Worm (Caenorhabditis elegans) whole organism, late embryonic: ENCODE data around the gene F47B8.14.

Experiments used
- F13H6.1 ChIP-seq: sonication (generic microtip); optimal IDR thresholded peaks from 2 replicates; lab custom pipeline; 2016; ENCODE audit warnings: missing genetic modification characterization, missing compliant biosample characterization
- Y22D7AL.16 ChIP-seq: sonication (generic microtip); optimal IDR thresholded peaks from 2 replicates; lab custom pipeline; 2016; ENCODE audit warnings: missing genetic modification characterization, missing compliant biosample characterization
- ahr-1 ChIP-seq: sonication (generic microtip); optimal IDR thresholded peaks from 2 replicates; lab custom pipeline; 2016; ENCODE audit warnings: missing genetic modification characterization, missing compliant biosample characterization
- ceh-14 ChIP-seq: sonication (generic microtip); optimal IDR thresholded peaks from 2 replicates; lab custom pipeline; 2016; ENCODE audit warnings: missing genotype, missing genetic modification characterization, missing compliant biosample characterization
- ceh-19 ChIP-seq: fragments of 200-800 bp; sonication (Bioruptor generic); optimal IDR thresholded peaks from 2 replicates; lab custom pipeline; 2018; ENCODE audit warnings: mild to moderate bottlenecking, missing genetic modification characterization, missing compliant biosample characterization
- ceh-24 ChIP-seq: sonication (generic microtip); optimal IDR thresholded peaks from 2 replicates; lab custom pipeline; 2016; ENCODE audit warnings: mild to moderate bottlenecking, missing genetic modification characterization, missing compliant biosample characterization
- ceh-45 ChIP-seq: fragments of 200-800 bp; sonication (Bioruptor generic); IDR thresholded peaks from 2 replicates; pipeline ENCODE4 v1.3.6; 2022; ENCODE audit warnings: missing genetic modification reagents, missing genetic modification characterization, missing compliant biosample characterization
- dmd-4 ChIP-seq: sonication (generic microtip); optimal IDR thresholded peaks from 2 replicates; lab custom pipeline; 2016; ENCODE audit warnings: borderline replicate concordance, missing genetic modification characterization, missing compliant biosample characterization
- dve-1 ChIP-seq: sonication (generic microtip); optimal IDR thresholded peaks from 2 replicates; lab custom pipeline; 2017; ENCODE audit warnings: antibody characterized with exemption, mild to moderate bottlenecking, missing genetic modification characterization, missing compliant biosample characterization
- ets-4 ChIP-seq: sonication (generic microtip); optimal IDR thresholded peaks from 2 replicates; lab custom pipeline; 2016; ENCODE audit warnings: missing genetic modification characterization, missing compliant biosample characterization
- eyg-1 ChIP-seq: sonication (generic microtip); optimal IDR thresholded peaks from 2 replicates; lab custom pipeline; 2016; ENCODE audit warnings: missing genotype, missing genetic modification characterization, missing compliant biosample characterization
- gmeb-2 ChIP-seq: sonication (generic microtip); optimal IDR thresholded peaks from 2 replicates; lab custom pipeline; 2016; ENCODE audit warnings: missing genetic modification characterization, inconsistent platforms, missing compliant biosample characterization
- hlh-13 ChIP-seq: fragments of 200-800 bp; sonication (Bioruptor generic); optimal IDR thresholded peaks from 2 replicates; lab custom pipeline; 2018; ENCODE audit warnings: mild to moderate bottlenecking, missing genetic modification characterization, missing compliant biosample characterization
- hlh-6 ChIP-seq: sonication (generic microtip); optimal IDR thresholded peaks from 2 replicates; lab custom pipeline; 2016; ENCODE audit warnings: missing genotype, missing genetic modification characterization, missing compliant biosample characterization
- hlh-8 ChIP-seq: sonication (generic microtip); optimal IDR thresholded peaks from 2 replicates; lab custom pipeline; 2016; ENCODE audit warnings: missing genotype, missing genetic modification characterization, missing compliant biosample characterization
- lim-6 ChIP-seq: sonication (generic microtip); optimal IDR thresholded peaks from 2 replicates; lab custom pipeline; 2016; ENCODE audit warnings: missing genetic modification characterization, missing compliant biosample characterization
- mec-3 ChIP-seq: sonication (generic microtip); optimal IDR thresholded peaks from 2 replicates; lab custom pipeline; 2016; ENCODE audit warnings: borderline replicate concordance, missing genetic modification characterization, missing compliant biosample characterization
- nhr-232 ChIP-seq: sonication (generic microtip); optimal IDR thresholded peaks from 2 replicates; lab custom pipeline; 2016; ENCODE audit warnings: missing genetic modification characterization, missing compliant biosample characterization
- npax-4 ChIP-seq: sonication (generic microtip); optimal IDR thresholded peaks from 2 replicates; lab custom pipeline; 2016; ENCODE audit warnings: missing genetic modification characterization, missing compliant biosample characterization
- pat-9 ChIP-seq: fragments of 200-800 bp; sonication (Bioruptor generic); optimal IDR thresholded peaks from 2 replicates; lab custom pipeline; 2018; ENCODE audit warnings: mild to moderate bottlenecking, missing genetic modification characterization, moderate library complexity, missing compliant biosample characterization
- pha-4 ChIP-seq: fragments of 150-350 bp; optimal IDR thresholded peaks from 2 replicates; lab custom pipeline; 2018; ENCODE audit warnings: missing biosample characterization, missing genetic modification reagents, missing genetic modification characterization
- pqm-1 ChIP-seq: sonication (generic microtip); optimal IDR thresholded peaks from 2 replicates; lab custom pipeline; 2016; ENCODE audit warnings: missing genetic modification characterization, missing compliant biosample characterization
- pros-1 ChIP-seq: fragments of 150-350 bp; optimal IDR thresholded peaks from 2 replicates; lab custom pipeline; 2014; ENCODE audit warnings: missing biosample characterization, missing genetic modification reagents, missing genetic modification characterization
- rnt-1 ChIP-seq: sonication (generic microtip); optimal IDR thresholded peaks from 2 replicates; lab custom pipeline; 2016; ENCODE audit warnings: missing genetic modification characterization, missing compliant biosample characterization
- tbx-2 ChIP-seq: sonication (generic microtip); optimal IDR thresholded peaks from 2 replicates; lab custom pipeline; 2016; ENCODE audit warnings: missing genetic modification characterization, missing compliant biosample characterization
- zip-5 ChIP-seq: sonication (generic microtip); optimal IDR thresholded peaks from 2 replicates; lab custom pipeline; 2016; ENCODE audit warnings: missing genetic modification characterization, missing compliant biosample characterization

F47B8.14 gene

DNA sequence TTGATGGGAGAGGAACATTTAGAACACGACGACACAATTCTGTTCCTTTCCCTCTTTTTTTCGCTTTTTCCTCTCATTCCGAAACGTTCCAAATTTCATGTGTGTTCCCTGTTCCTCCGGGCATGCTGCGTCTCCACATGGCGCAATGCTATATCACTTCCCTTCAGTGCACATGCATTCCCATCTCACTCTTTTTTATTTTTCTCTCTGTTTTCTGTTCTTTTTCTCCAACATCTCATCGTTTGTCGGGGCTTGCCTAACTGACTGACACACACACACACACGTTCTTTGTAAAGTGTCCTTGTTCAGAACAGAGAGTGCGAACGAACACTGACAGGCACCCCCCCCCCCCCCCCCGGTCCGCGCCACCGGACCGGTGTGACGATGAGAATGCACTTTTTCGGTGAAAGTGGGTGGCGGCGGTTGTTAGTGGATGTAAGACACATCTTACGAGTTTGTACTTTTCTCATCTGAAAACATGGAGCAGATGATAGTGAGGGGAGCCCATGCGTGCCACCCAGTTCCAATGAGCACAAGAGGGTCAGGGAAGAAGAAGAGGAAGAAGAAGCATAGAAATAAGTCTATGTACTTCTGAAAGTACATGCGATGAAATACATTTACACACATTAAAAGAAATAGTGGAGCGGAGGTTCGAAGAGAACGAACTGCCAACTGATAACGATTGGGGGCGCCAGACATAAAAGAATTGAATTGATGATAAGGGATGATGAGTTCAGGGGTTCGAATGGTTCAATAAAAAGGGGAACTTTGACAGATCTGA is 48.1 kb downstream of the F47B8.14 start:
- TF ChIP-seq hlh-13 (GFP tag; lab: Kevin White, UChicago) (no peak), hlh-6 (tag; lab: Kevin White, UChicago) (no peak), pha-4 (tag; lab: Kevin White, UChicago) (no peak), ahr-1 (tag; lab: Kevin White, UChicago) (no peak), npax-4 (tag; lab: Kevin White, UChicago) (no peak), hlh-8 (tag; lab: Kevin White, UChicago) (no peak), ceh-45 (GFP tag; lab: Robert Waterston, UW) (no peak), dve-1 (tag; lab: Kevin White, UChicago) (no peak), mec-3 (tag; lab: Kevin White, UChicago) (no peak)

DNA sequence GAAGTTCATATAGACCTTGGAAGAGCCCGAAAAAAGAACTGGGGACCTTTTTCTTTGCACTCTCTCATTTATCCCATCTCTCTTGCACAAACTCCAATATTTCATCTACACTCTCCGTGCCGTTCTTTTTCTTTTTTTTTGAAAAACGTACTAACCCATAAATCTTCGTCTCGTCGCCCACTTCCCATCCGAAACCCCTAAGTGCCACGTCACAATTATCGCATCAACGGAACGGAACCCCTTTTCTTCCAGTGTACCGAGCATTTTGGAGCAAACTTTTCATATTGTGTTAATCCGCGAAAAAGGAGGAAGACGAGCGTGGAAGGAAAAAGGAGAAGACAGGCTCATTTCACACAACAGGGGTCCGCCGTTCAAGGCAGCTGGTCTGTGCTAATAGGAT is 49.1 kb downstream of the F47B8.14 start:
- no peak for TF ChIP-seq Y22D7AL.16 (tag; lab: Kevin White, UChicago)
- TF ChIP-seq lim-6, result no peak
- no peak for TF ChIP-seq gmeb-2
- no peak for TF ChIP-seq pat-9 (tag; lab: Kevin White, UChicago)
- no peak for TF ChIP-seq nhr-232 (tag; lab: Kevin White, UChicago)
- TF ChIP-seq pqm-1 (tag; lab: Kevin White, UChicago), result no peak
- TF ChIP-seq dmd-4, result no peak
- no peak for TF ChIP-seq hlh-13 (GFP tag; lab: Kevin White, UChicago)
- TF ChIP-seq rnt-1 (tag; lab: Kevin White, UChicago), result no peak
- TF ChIP-seq ets-4 (tag; lab: Kevin White, UChicago), result no peak
- no peak for TF ChIP-seq ceh-19 (GFP tag; lab: Kevin White, UChicago)
- no peak for TF ChIP-seq ceh-24 (tag; lab: Kevin White, UChicago)
- no peak for TF ChIP-seq F13H6.1
- TF ChIP-seq eyg-1 (tag; lab: Kevin White, UChicago), result no peak
- no peak for TF ChIP-seq pros-1
- no peak for TF ChIP-seq ceh-14
- TF ChIP-seq zip-5 (tag; lab: Kevin White, UChicago), result no peak
- no peak for TF ChIP-seq tbx-2
